Fruit fly (Drosophila melanogaster) whole organism, embryonic: ENCODE results near the gene CG17362.

ENCODE experiments used
- Atf3 ChIP-seq: fragments of 200-800 bp; sonication (Bioruptor generic); optimal IDR thresholded peaks from 3 replicates; lab custom pipeline; 2016; ENCODE audit warnings: missing biosample characterization, missing genetic modification characterization
- B-H1 ChIP-seq: fragments of 200-800 bp; sonication (Bioruptor generic); IDR thresholded peaks from 3 replicates; pipeline ENCODE4 v1.3.6; 2022; ENCODE audit warnings: missing biosample characterization, missing genetic modification characterization
- BtbVII ChIP-seq: fragments of 200-800 bp; sonication (Bioruptor generic); optimal IDR thresholded peaks from 3 replicates; lab custom pipeline; 2017; ENCODE audit warnings: missing biosample characterization, mild to moderate bottlenecking, missing genetic modification characterization
- CG12071 ChIP-seq: fragments of 200-800 bp; sonication (Bioruptor generic); optimal IDR thresholded peaks from 3 replicates; lab custom pipeline; 2018; ENCODE audit warnings: missing biosample characterization, mild to moderate bottlenecking, missing genetic modification characterization
- CG12236 ChIP-seq: fragments of 200-800 bp; sonication (Bioruptor generic); optimal IDR thresholded peaks from 2 replicates; lab custom pipeline; 2016; ENCODE audit warnings: missing biosample characterization, missing genetic modification characterization
- CG13123 ChIP-seq: fragments of 200-800 bp; sonication (Bioruptor generic); optimal IDR thresholded peaks from 2 replicates; lab custom pipeline; 2016; ENCODE audit warnings: missing biosample characterization, missing genetic modification characterization
- CG15011 ChIP-seq: fragments of 200-800 bp; sonication (Bioruptor generic); optimal IDR thresholded peaks from 3 replicates; lab custom pipeline; 2018; ENCODE audit warnings: missing biosample characterization, mild to moderate bottlenecking, missing genetic modification characterization
- CG16813 ChIP-seq: fragments of 200-800 bp; sonication (Bioruptor generic); IDR thresholded peaks from 3 replicates; pipeline ENCODE4 v1.3.6; 2022; ENCODE audit warnings: missing biosample characterization, missing genetic modification characterization; ENCODE audit not compliant: partially characterized antibody
- CG1832 ChIP-seq: fragments of 200-800 bp; sonication (Bioruptor generic); optimal IDR thresholded peaks from 2 replicates; lab custom pipeline; 2017; ENCODE audit warnings: missing biosample characterization, mild to moderate bottlenecking, missing genetic modification characterization, inconsistent platforms
- CG2120 ChIP-seq: fragments of 200-800 bp; sonication (Bioruptor generic); optimal IDR thresholded peaks from 3 replicates; lab custom pipeline; 2016; ENCODE audit warnings: missing biosample characterization, missing genetic modification characterization
- CG2202 ChIP-seq: fragments of 200-800 bp; sonication (Bioruptor generic); optimal IDR thresholded peaks from 2 replicates; lab custom pipeline; 2018; ENCODE audit warnings: missing biosample characterization, mild to moderate bottlenecking, missing genetic modification characterization
- CG2712 ChIP-seq: fragments of 200-800 bp; optimal IDR thresholded peaks from 3 replicates; lab custom pipeline; 2019; ENCODE audit warnings: missing biosample characterization, mild to moderate bottlenecking, missing genetic modification characterization, moderate library complexity
- CG33213 ChIP-seq: fragments of 200-800 bp; sonication (Bioruptor generic); optimal IDR thresholded peaks from 3 replicates; lab custom pipeline; 2016; ENCODE audit warnings: missing biosample characterization, missing genetic modification characterization
- CG6765 ChIP-seq: fragments of 200-800 bp; sonication (Bioruptor generic); optimal IDR thresholded peaks from 3 replicates; lab custom pipeline; 2017; ENCODE audit warnings: missing biosample characterization, mild to moderate bottlenecking, missing genetic modification characterization
- CG7357 ChIP-seq: fragments of 200-800 bp; sonication (Bioruptor generic); IDR thresholded peaks from 3 replicates; pipeline ENCODE4 v1.3.6; 2022; ENCODE audit warnings: missing biosample characterization, missing genetic modification characterization
- CG7839 ChIP-seq: fragments of 200-800 bp; sonication (Bioruptor generic); optimal IDR thresholded peaks from 3 replicates; lab custom pipeline; 2018; ENCODE audit warnings: missing biosample characterization, mild to moderate bottlenecking, missing genetic modification characterization, moderate library complexity
- CG8089 ChIP-seq: fragments of 200-800 bp; sonication (Bioruptor generic); optimal IDR thresholded peaks from 3 replicates; lab custom pipeline; 2016; ENCODE audit warnings: missing biosample characterization, missing genetic modification characterization
- CG9797 ChIP-seq: fragments of 200-800 bp; sonication (Bioruptor generic); optimal IDR thresholded peaks from 3 replicates; lab custom pipeline; 2018; ENCODE audit warnings: missing biosample characterization, mild to moderate bottlenecking, missing genetic modification characterization
- Dad ChIP-seq: fragments of 200-800 bp; sonication (Bioruptor generic); optimal IDR thresholded peaks from 3 replicates; lab custom pipeline; 2016; ENCODE audit warnings: missing biosample characterization, missing genetic modification characterization
- Elba2 ChIP-seq: fragments of 200-800 bp; sonication (Bioruptor generic); optimal IDR thresholded peaks from 3 replicates; lab custom pipeline; 2016; ENCODE audit warnings: missing biosample characterization, missing genetic modification characterization
- Ets65A ChIP-seq: fragments of 200-800 bp; sonication (Bioruptor generic); peaks from one replicate; lab custom pipeline; 2016; ENCODE audit warnings: missing biosample characterization, missing genetic modification characterization
- HLH4C ChIP-seq: fragments of 200-800 bp; sonication (Bioruptor generic); IDR thresholded peaks from 3 replicates; pipeline ENCODE4 v1.3.6; 2022; ENCODE audit warnings: missing biosample characterization, missing genetic modification characterization; ENCODE audit not compliant: partially characterized antibody
- HmgZ ChIP-seq: fragments of 200-800 bp; sonication (Bioruptor generic); optimal IDR thresholded peaks from 2 replicates; lab custom pipeline; 2018; ENCODE audit warnings: missing biosample characterization, mild to moderate bottlenecking, missing genetic modification characterization
- Hmx ChIP-seq: fragments of 200-800 bp; sonication (Bioruptor generic); optimal IDR thresholded peaks from 2 replicates; lab custom pipeline; 2016; ENCODE audit warnings: missing biosample characterization, missing genetic modification characterization
- Sry-δ ChIP-seq: fragments of 200-800 bp; sonication (Bioruptor generic); optimal IDR thresholded peaks from 2 replicates; lab custom pipeline; 2016; ENCODE audit warnings: missing biosample characterization, missing genetic modification characterization
- TFAM ChIP-seq: fragments of 200-800 bp; sonication (Bioruptor generic); optimal IDR thresholded peaks from 2 replicates; lab custom pipeline; 2017; ENCODE audit warnings: missing biosample characterization, missing genetic modification characterization, inconsistent platforms
- Vsx1 ChIP-seq: fragments of 200-800 bp; sonication (Bioruptor generic); optimal IDR thresholded peaks from 2 replicates; lab custom pipeline; 2017; ENCODE audit warnings: missing biosample characterization, mild to moderate bottlenecking, missing genetic modification characterization, missing genetic modification reagents
- Xbp1 ChIP-seq: fragments of 200-800 bp; sonication (Bioruptor generic); optimal IDR thresholded peaks from 3 replicates; lab custom pipeline; 2016; ENCODE audit warnings: missing biosample characterization, mild to moderate bottlenecking, missing genetic modification characterization
- Xrp1 ChIP-seq: fragments of 200-800 bp; sonication (Bioruptor generic); IDR thresholded peaks from 2 replicates; pipeline ENCODE4 v1.3.6; 2022; ENCODE audit warnings: missing biosample characterization, missing genetic modification characterization
- ash1 ChIP-seq: fragments of 200-800 bp; sonication (Bioruptor generic); optimal IDR thresholded peaks from 2 replicates; lab custom pipeline; 2018; ENCODE audit warnings: missing biosample characterization, mild to moderate bottlenecking, missing genetic modification characterization
- bowl ChIP-seq: fragments of 200-800 bp; sonication (Bioruptor generic); IDR thresholded peaks from 2 replicates; pipeline ENCODE4 v1.3.6; 2022; ENCODE audit warnings: missing biosample characterization, missing genetic modification characterization
- cas ChIP-seq: fragments of 200-800 bp; sonication (Bioruptor generic); IDR thresholded peaks from 2 replicates; pipeline ENCODE4 v1.3.6; 2022; ENCODE audit warnings: missing biosample characterization, missing genetic modification characterization
- caup ChIP-seq: fragments of 200-800 bp; sonication (Bioruptor generic); optimal IDR thresholded peaks from 3 replicates; lab custom pipeline; 2017; ENCODE audit warnings: missing biosample characterization, mild to moderate bottlenecking, missing genetic modification characterization, moderate library complexity; ENCODE audit not compliant: severe bottlenecking
- cwo ChIP-seq: fragments of 200-800 bp; sonication (Bioruptor generic); optimal IDR thresholded peaks from 3 replicates; lab custom pipeline; 2017; ENCODE audit warnings: missing biosample characterization, missing genetic modification characterization, mild to moderate bottlenecking, moderate library complexity, missing genetic modification reagents
- ewg ChIP-seq: fragments of 200-800 bp; sonication (Bioruptor generic); optimal IDR thresholded peaks from 3 replicates; lab custom pipeline; 2017; ENCODE audit warnings: mild to moderate bottlenecking, missing biosample characterization, missing genetic modification reagents, missing genetic modification characterization
- fd96Cb ChIP-seq: fragments of 200-800 bp; sonication (Bioruptor generic); optimal IDR thresholded peaks from 2 replicates; lab custom pipeline; 2018; ENCODE audit warnings: missing biosample characterization, mild to moderate bottlenecking, missing genetic modification characterization, moderate library complexity
- gem ChIP-seq: fragments of 200-800 bp; sonication (Bioruptor generic); optimal IDR thresholded peaks from 2 replicates; lab custom pipeline; 2019; ENCODE audit warnings: missing biosample characterization, mild to moderate bottlenecking, missing genetic modification characterization, moderate library complexity
- hth ChIP-seq: fragments of >200 bp; optimal IDR thresholded peaks from 2 replicates; lab custom pipeline; 2017; ENCODE audit warnings: inconsistent platforms
- lilli ChIP-seq: fragments of 200-800 bp; sonication (Bioruptor generic); optimal IDR thresholded peaks from 3 replicates; lab custom pipeline; 2016; ENCODE audit warnings: missing biosample characterization, missing genetic modification characterization
- luna ChIP-seq: fragments of 200-800 bp; sonication (Bioruptor generic); optimal IDR thresholded peaks from 2 replicates; lab custom pipeline; 2016; ENCODE audit warnings: missing biosample characterization, missing genetic modification characterization
- mld ChIP-seq: fragments of 200-800 bp; sonication (Bioruptor generic); IDR thresholded peaks from 3 replicates; pipeline ENCODE4 v1.3.6; 2022; ENCODE audit warnings: missing biosample characterization, missing genetic modification characterization; ENCODE audit not compliant: partially characterized antibody
- nerfin-2 ChIP-seq: fragments of 200-800 bp; sonication (Bioruptor generic); IDR thresholded peaks from 2 replicates; pipeline ENCODE4 v1.3.6; 2022; ENCODE audit warnings: missing biosample characterization, missing genetic modification characterization; ENCODE audit not compliant: partially characterized antibody
- oc ChIP-seq: fragments of 200-800 bp; sonication (Bioruptor generic); optimal IDR thresholded peaks from 2 replicates; lab custom pipeline; 2018; ENCODE audit warnings: missing biosample characterization, mild to moderate bottlenecking, missing genetic modification characterization, moderate library complexity
- p53 ChIP-seq: fragments of 200-800 bp; sonication (Bioruptor generic); optimal IDR thresholded peaks from 2 replicates; lab custom pipeline; 2016; ENCODE audit warnings: missing biosample characterization, missing genetic modification characterization
- pros ChIP-seq: fragments of 200-800 bp; sonication (Bioruptor generic); optimal IDR thresholded peaks from 3 replicates; lab custom pipeline; 2019; ENCODE audit warnings: missing biosample characterization, mild to moderate bottlenecking, missing genetic modification characterization, moderate library complexity
- shn ChIP-seq: fragments of 200-800 bp; sonication (Bioruptor generic); optimal IDR thresholded peaks from 3 replicates; lab custom pipeline; 2016; ENCODE audit warnings: missing biosample characterization, missing genetic modification characterization
- sr ChIP-seq: fragments of 200-800 bp; sonication (Bioruptor generic); IDR thresholded peaks from 3 replicates; pipeline ENCODE4 v1.3.6; 2022; ENCODE audit warnings: missing biosample characterization, missing genetic modification characterization
- vfl ChIP-seq: fragments of 200-800 bp; sonication (Bioruptor generic); optimal IDR thresholded peaks from 2 replicates; lab custom pipeline; 2016; ENCODE audit warnings: missing biosample characterization, missing genetic modification characterization
- yki ChIP-seq: fragments of >200 bp; optimal IDR thresholded peaks from 3 replicates; lab custom pipeline; 2018

Gene CG17362

dm6 chr3L:14031171-14032126 lies 45.0 kb downstream of the CG17362 start, which contains the start of the genes CG6650 and endos (continued):
- TF ChIP-seq lilli (peak; percentile 9), nerfin-2 (GFP tag; lab: Robert Waterston, UW) (peak; percentile 75), CG7357 (GFP tag; lab: Robert Waterston, UW) (no peak), Sry-δ (peak; percentile 85), gem (tag; lab: Kevin White, UChicago) (peak; percentile 53), CG1832 (GFP tag; lab: Kevin White, UChicago) (no peak), CG2202 (tag; lab: Kevin White, UChicago) (no peak), CG13123 (GFP tag; lab: Kevin White, UChicago) (no peak), CG9797 (GFP tag; lab: Kevin White, UChicago) (peak; percentile 32), cwo (GFP tag; lab: Kevin White, UChicago) (no peak), Ets65A (GFP tag; lab: Kevin White, UChicago) (peak; percentile 88), vfl (GFP tag; lab: Kevin White, UChicago) (no peak), oc (tag; lab: Kevin White, UChicago) (no peak), mld (GFP tag; lab: Robert Waterston, UW) (peak; percentile 37; the same call in 1 of the 3 replicates), shn (GFP tag; lab: Kevin White, UChicago) (no peak), bowl (GFP tag; lab: Robert Waterston, UW) (no peak), CG15011 (GFP tag; lab: Kevin White, UChicago) (no peak), p53 (GFP tag; lab: Kevin White, UChicago) (no peak), HmgZ (tag; lab: Kevin White, UChicago) (peak; percentile 5), BtbVII (no peak), cas (GFP tag; lab: Robert Waterston, UW) (no peak), CG7839 (peak; percentile 40), Hmx (GFP tag; lab: Kevin White, UChicago) (no peak), Elba2 (GFP tag; lab: Kevin White, UChicago) (peak; percentile 59), CG33213 (no peak), HLH4C (GFP tag; lab: Robert Waterston, UW) (peak; percentile 87), Xbp1 (GFP tag; lab: Kevin White, UChicago) (peak; percentile 41), CG12071 (GFP tag; lab: Kevin White, UChicago) (no peak), Xrp1 (0 out of 2 replicates have a peak, but pooled peaks have one; percentile 5), pros (GFP tag; lab: Kevin White, UChicago) (no peak), Vsx1 (no peak), sr (no peak), B-H1 (GFP tag; lab: Robert Waterston, UW) (no peak), CG8089 (GFP tag; lab: Kevin White, UChicago) (no peak), TFAM (GFP tag; lab: Kevin White, UChicago) (no peak), CG12236 (GFP tag; lab: Kevin White, UChicago) (no peak), CG2712 (tag; lab: Kevin White, UChicago) (peak; percentile 54), CG6765 (no peak), Atf3 (GFP tag; lab: Kevin White, UChicago) (no peak), ewg (GFP tag; lab: Kevin White, UChicago) (no peak), Dad (no peak), ash1 (GFP tag; lab: Kevin White, UChicago) (no peak), caup (peak; percentile 37), luna (GFP tag; lab: Kevin White, UChicago) (no peak), hth (lab: Kevin White, UChicago) (no peak), CG2120 (peak; percentile 22), yki (lab: Kevin White, UChicago) (no peak), fd96Cb (tag; lab: Kevin White, UChicago) (no peak), CG16813 (peak; percentile 78)
